Worm (Caenorhabditis elegans) whole organism, L4 larva: Measurements from ENCODE around the gene C36C5.12.
A peak's percentile ranks its signal among the peaks of the same experiment; 100 is the strongest.

Source experiments
- D1046.2 ChIP-seq: fragments of 200-800 bp; sonication (Bioruptor generic); IDR thresholded peaks from 2 replicates; pipeline ENCODE4 v1.3.6; 2022; ENCODE audit warnings: missing genetic modification characterization, missing compliant biosample characterization
- F10B5.3 ChIP-seq: sonication (generic microtip); optimal IDR thresholded peaks from 2 replicates; lab custom pipeline; 2016; ENCODE audit warnings: mild to moderate bottlenecking, missing genetic modification characterization, missing compliant biosample characterization
- F37D6.2 ChIP-seq: sonication (generic microtip); optimal IDR thresholded peaks from 2 replicates; lab custom pipeline; 2016; ENCODE audit warnings: mild to moderate bottlenecking, missing genetic modification characterization, missing compliant biosample characterization
- F49E8.2 ChIP-seq: sonication (generic microtip); optimal IDR thresholded peaks from 2 replicates; lab custom pipeline; 2016; ENCODE audit warnings: missing compliant biosample characterization, mild to moderate bottlenecking, missing genetic modification characterization, borderline replicate concordance
- T26A8.4 ChIP-seq: fragments of 200-800 bp; sonication (Bioruptor generic); IDR thresholded peaks from 2 replicates; pipeline ENCODE4 v1.3.6; 2022; ENCODE audit warnings: missing genetic modification characterization, missing compliant biosample characterization
- Y105C5A.15 ChIP-seq: fragments of 200-800 bp; sonication (Bioruptor generic); IDR thresholded peaks from 2 replicates; pipeline ENCODE4 v1.3.6; 2022; ENCODE audit warnings: missing genetic modification characterization, missing compliant biosample characterization
- Y5F2A.4 ChIP-seq: fragments of 200-800 bp; sonication (Bioruptor generic); optimal IDR thresholded peaks from 2 replicates; lab custom pipeline; 2018; ENCODE audit warnings: mild to moderate bottlenecking, missing genetic modification characterization, missing compliant biosample characterization
- Y75B8A.6 ChIP-seq: fragments of 200-800 bp; sonication (Bioruptor generic); IDR thresholded peaks from 2 replicates; pipeline ENCODE4 v1.3.6; 2022; ENCODE audit warnings: missing genetic modification reagents, missing genetic modification characterization, missing compliant biosample characterization
- ZK546.5 ChIP-seq, 2 experiments: sonication (generic microtip); optimal IDR thresholded peaks; 2 replicates each; lab custom pipeline; 2017; ENCODE audit warnings: missing biosample characterization in 2 of 2, missing genetic modification characterization in 2 of 2
- aha-1 ChIP-seq: fragments of 150-350 bp; peaks from one replicate; lab custom pipeline; 2014; ENCODE audit warnings: missing biosample characterization, missing genetic modification characterization
- aly-2 ChIP-seq: sonication (generic microtip); optimal IDR thresholded peaks from 2 replicates; lab custom pipeline; 2018; ENCODE audit warnings: missing biosample characterization, missing genetic modification characterization
- arid-1 ChIP-seq: fragments of 200-800 bp; sonication (Bioruptor generic); conservative IDR thresholded peaks from 2 replicates; pipeline ENCODE4 v1.3.6; 2022; ENCODE audit warnings: missing genetic modification reagents, missing genetic modification characterization, missing compliant biosample characterization
- ceh-44 ChIP-seq: fragments of 200-800 bp; sonication (Bioruptor generic); IDR thresholded peaks from 2 replicates; pipeline ENCODE4 v1.3.6; 2022; ENCODE audit warnings: missing genetic modification reagents, missing genetic modification characterization, missing compliant biosample characterization
- ceh-82 ChIP-seq: sonication (generic microtip); optimal IDR thresholded peaks from 2 replicates; lab custom pipeline; 2017; ENCODE audit warnings: missing biosample characterization, missing genetic modification characterization
- ces-1 ChIP-seq: fragments of 150-350 bp; sonication (generic microtip); optimal IDR thresholded peaks from 4 replicates; lab custom pipeline; 2014; ENCODE audit warnings: missing biosample characterization, missing genetic modification reagents, missing genetic modification characterization
- ctbp-1 ChIP-seq: fragments of 200-800 bp; sonication (Bioruptor generic); IDR thresholded peaks from 2 replicates; pipeline ENCODE4 v1.3.6; 2022; ENCODE audit warnings: missing genetic modification reagents, missing genetic modification characterization, missing compliant biosample characterization
- daf-12 ChIP-seq: fragments of 150-350 bp; optimal IDR thresholded peaks from 2 replicates; lab custom pipeline; 2014; ENCODE audit warnings: missing biosample characterization, missing genetic modification reagents, missing genetic modification characterization
- daf-16 ChIP-seq, 3 experiments: sonication (generic microtip); optimal IDR thresholded peaks; 2 replicates each; lab custom pipeline; 2016 to 2017; ENCODE audit warnings: missing genetic modification characterization in 3 of 3, missing genetic modification reagents in 3 of 3, mild to moderate bottlenecking in 2 of 3, missing compliant biosample characterization in 2 of 3, missing biosample characterization in 1 of 3, moderate library complexity in 1 of 3
- daf-19 ChIP-seq: fragments of 200-800 bp; sonication (Bioruptor generic); conservative IDR thresholded peaks from 2 replicates; pipeline ENCODE4 v1.3.6; 2022; ENCODE audit warnings: missing genetic modification characterization, missing compliant biosample characterization
- dmd-9 ChIP-seq: fragments of 200-800 bp; sonication (Bioruptor generic); IDR thresholded peaks from 2 replicates; pipeline ENCODE4 v1.3.6; 2022; ENCODE audit warnings: missing genetic modification reagents, missing genetic modification characterization, missing compliant biosample characterization
- duxl-1 ChIP-seq: sonication (generic microtip); optimal IDR thresholded peaks from 2 replicates; lab custom pipeline; 2016; ENCODE audit warnings: mild to moderate bottlenecking, missing genetic modification characterization, moderate library complexity, missing compliant biosample characterization; ENCODE audit not compliant: poor library complexity
- egl-43 ChIP-seq: fragments of 200-800 bp; sonication (Bioruptor generic); IDR thresholded peaks from 2 replicates; pipeline ENCODE4 v1.3.6; 2022; ENCODE audit warnings: missing genetic modification reagents, missing genetic modification characterization, missing compliant biosample characterization
- fkh-10 ChIP-seq: fragments of 150-350 bp; optimal IDR thresholded peaks from 2 replicates; lab custom pipeline; 2014; ENCODE audit warnings: missing biosample characterization, missing genetic modification reagents, missing genetic modification characterization
- gei-8 ChIP-seq: fragments of 200-800 bp; sonication (Bioruptor generic); optimal IDR thresholded peaks from 2 replicates; lab custom pipeline; 2018; ENCODE audit warnings: mild to moderate bottlenecking, missing genetic modification characterization, missing compliant biosample characterization
- hlh-11 ChIP-seq: fragments of 200-800 bp; sonication (Bioruptor generic); optimal IDR thresholded peaks from 2 replicates; lab custom pipeline; 2018; ENCODE audit warnings: mild to moderate bottlenecking, missing genetic modification characterization, missing compliant biosample characterization
- hlh-30 ChIP-seq: sonication (generic microtip); optimal IDR thresholded peaks from 2 replicates; lab custom pipeline; 2017; ENCODE audit warnings: antibody characterized with exemption, mild to moderate bottlenecking, missing genetic modification characterization, missing compliant biosample characterization; ENCODE audit not compliant: insufficient read depth
- jun-1 ChIP-seq: fragments of 150-350 bp; optimal IDR thresholded peaks from 2 replicates; lab custom pipeline; 2014; ENCODE audit warnings: missing biosample characterization, missing genetic modification reagents, missing genetic modification characterization
- lin-13 ChIP-seq: fragments of 150-350 bp; optimal IDR thresholded peaks from 2 replicates; lab custom pipeline; 2014; ENCODE audit warnings: missing biosample characterization, missing genetic modification reagents, missing genetic modification characterization
- lin-39 ChIP-seq: fragments of 150-350 bp; optimal IDR thresholded peaks from 2 replicates; lab custom pipeline; 2014; ENCODE audit warnings: missing biosample characterization, missing genetic modification reagents, missing genetic modification characterization
- lir-3 ChIP-seq: sonication (generic microtip); optimal IDR thresholded peaks from 2 replicates; lab custom pipeline; 2016; ENCODE audit warnings: mild to moderate bottlenecking, missing genetic modification characterization, missing compliant biosample characterization
- madf-5 ChIP-seq, 2 experiments: fragments of 200-800 bp; sonication (Bioruptor generic); IDR thresholded peaks; 2 replicates each; pipeline ENCODE4 v1.3.6; 2022; ENCODE audit warnings: missing compliant biosample characterization in 2 of 2, missing genetic modification characterization in 2 of 2
- madf-9 ChIP-seq: fragments of 200-800 bp; sonication (Bioruptor generic); conservative IDR thresholded peaks from 2 replicates; pipeline ENCODE4 v1.3.6; 2022; ENCODE audit warnings: missing genetic modification reagents, missing genetic modification characterization, missing compliant biosample characterization
- mdl-1 ChIP-seq, 2 experiments: fragments of 150-350 bp in 1 of 2; sonication (generic microtip) in 1 of 2; optimal IDR thresholded peaks; 2 replicates each; lab custom pipeline; 2014 to 2017; ENCODE audit warnings: missing biosample characterization in 2 of 2, missing genetic modification characterization in 2 of 2
- mxl-3 ChIP-seq: fragments of 200-800 bp; sonication (Bioruptor generic); optimal IDR thresholded peaks from 2 replicates; lab custom pipeline; 2018; ENCODE audit warnings: mild to moderate bottlenecking, missing genetic modification characterization, missing compliant biosample characterization
- nhr-28 ChIP-seq: fragments of 150-350 bp; optimal IDR thresholded peaks from 2 replicates; lab custom pipeline; 2014; ENCODE audit warnings: missing biosample characterization, missing genetic modification characterization
- nhr-41 ChIP-seq: fragments of 200-800 bp; sonication (Bioruptor generic); IDR thresholded peaks from 2 replicates; pipeline ENCODE4 v1.3.6; 2022; ENCODE audit warnings: missing genetic modification reagents, missing genetic modification characterization, missing compliant biosample characterization
- nhr-48 ChIP-seq: sonication (generic microtip); optimal IDR thresholded peaks from 2 replicates; lab custom pipeline; 2016; ENCODE audit warnings: mild to moderate bottlenecking, missing genetic modification characterization, missing compliant biosample characterization
- nhr-76 ChIP-seq: fragments of 150-350 bp; optimal IDR thresholded peaks from 2 replicates; lab custom pipeline; 2014; ENCODE audit warnings: missing biosample characterization, missing genetic modification characterization
- pha-4 ChIP-seq, 2 experiments: fragments of 150-350 bp in 1 of 2; fragments of 200-800 bp in 1 of 2; sonication (Bioruptor generic) in 1 of 2; IDR thresholded peaks in 1 of 2; optimal IDR thresholded peaks in 1 of 2; 2 replicates each; pipeline versions ENCODE4 v1.3.6 to Lab custom; 2014 to 2022; ENCODE audit warnings: missing genetic modification characterization in 2 of 2, missing genetic modification reagents in 2 of 2, missing biosample characterization in 1 of 2, missing compliant biosample characterization in 1 of 2
- pqm-1 ChIP-seq: sonication (generic microtip); optimal IDR thresholded peaks from 2 replicates; lab custom pipeline; 2017; ENCODE audit warnings: missing biosample characterization, missing genetic modification characterization
- saeg-2 ChIP-seq: fragments of 200-800 bp; sonication (Bioruptor generic); IDR thresholded peaks from 2 replicates; pipeline ENCODE4 v1.3.6; 2022; ENCODE audit warnings: missing genetic modification reagents, missing genetic modification characterization, missing compliant biosample characterization
- sdz-12 ChIP-seq: fragments of 200-800 bp; sonication (Bioruptor generic); optimal IDR thresholded peaks from 2 replicates; lab custom pipeline; 2018; ENCODE audit warnings: mild to moderate bottlenecking, missing genetic modification characterization, missing compliant biosample characterization
- set-16 ChIP-seq: fragments of 200-800 bp; sonication (Bioruptor generic); IDR thresholded peaks from 2 replicates; pipeline ENCODE4 v1.3.6; 2022; ENCODE audit warnings: missing genetic modification reagents, missing genetic modification characterization, missing compliant biosample characterization
- skn-1 ChIP-seq: fragments of 150-350 bp; optimal IDR thresholded peaks from 2 replicates; lab custom pipeline; 2014; ENCODE audit warnings: missing biosample characterization, missing genetic modification characterization
- snpc-1.2 ChIP-seq: fragments of 200-800 bp; sonication (Bioruptor generic); IDR thresholded peaks from 2 replicates; pipeline ENCODE4 v1.3.6; 2022; ENCODE audit warnings: missing genetic modification reagents, missing genetic modification characterization, missing compliant biosample characterization
- snpc-4 ChIP-seq: fragments of 150-350 bp; optimal IDR thresholded peaks from 2 replicates; lab custom pipeline; 2014; ENCODE audit warnings: missing biosample characterization, missing genetic modification characterization
- spr-3 ChIP-seq: fragments of 200-800 bp; sonication (Bioruptor generic); optimal IDR thresholded peaks from 2 replicates; lab custom pipeline; 2018; ENCODE audit warnings: mild to moderate bottlenecking, missing genetic modification characterization, missing compliant biosample characterization
- tra-1 ChIP-seq: fragments of 200-800 bp; sonication (Bioruptor generic); IDR thresholded peaks from 2 replicates; pipeline ENCODE4 v1.3.6; 2022; ENCODE audit warnings: missing genetic modification reagents, missing genetic modification characterization, missing compliant biosample characterization
- zfp-2 ChIP-seq: sonication (generic microtip); optimal IDR thresholded peaks from 2 replicates; lab custom pipeline; 2016; ENCODE audit warnings: mild to moderate bottlenecking, missing genetic modification characterization, missing compliant biosample characterization
- zip-11 ChIP-seq: fragments of 200-800 bp; sonication (Bioruptor generic); IDR thresholded peaks from 2 replicates; pipeline ENCODE4 v1.3.6; 2022; ENCODE audit warnings: missing genetic modification characterization, missing compliant biosample characterization
- ztf-7 ChIP-seq: fragments of 150-350 bp; optimal IDR thresholded peaks from 2 replicates; lab custom pipeline; 2014; ENCODE audit warnings: missing biosample characterization, missing genetic modification characterization

Gene C36C5.12

DNA sequence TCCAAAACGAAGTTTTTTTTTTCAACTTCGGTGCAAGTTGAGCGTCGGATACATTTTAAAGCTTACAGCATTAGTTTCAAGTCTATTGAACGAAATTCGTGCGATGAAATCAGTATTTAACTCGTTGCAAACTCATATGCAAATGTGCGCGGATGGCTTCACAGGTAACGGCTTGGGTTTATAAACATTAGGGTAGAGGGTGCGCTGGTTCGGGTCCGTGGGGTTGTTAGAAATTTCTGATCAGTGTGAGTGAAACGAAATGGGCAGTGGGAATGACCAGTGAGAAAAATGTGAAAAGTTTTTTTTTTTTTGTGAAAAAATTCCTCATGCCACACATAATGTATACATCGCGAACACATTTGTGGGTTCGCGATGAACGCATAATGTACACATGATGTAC is 4.0 kb upstream of the C36C5.12 start (continued):
- TF ChIP-seq mxl-3 (no peak), egl-43 (GFP tag; lab: Robert Waterston, UW) (peak; percentile 80), daf-12 (tag; lab: Kevin White, UChicago) (no peak), nhr-76 (no peak), pha-4 (GFP tag; IDR thresholded peaks at IDR 0.05; lab: Robert Waterston, UW) (no peak), pha-4 (tag; optimal IDR thresholded peaks at IDR 0.05; lab: Kevin White, UChicago) (no peak), duxl-1 (tag; lab: Kevin White, UChicago) (no peak), mdl-1 (tag; optimal IDR thresholded peaks at IDR 0.05; lab: Kevin White, UChicago) (no peak), ZK546.5 (tag; optimal IDR thresholded peaks at IDR 0.05; lab: Kevin White, UChicago) (no peak), jun-1 (no peak), ceh-82 (no peak), set-16 (GFP tag; lab: Robert Waterston, UW) (no peak), snpc-1.2 (GFP tag; lab: Robert Waterston, UW) (peak; percentile 86), zip-11 (no peak), dmd-9 (0 out of 2 replicates have a peak, but pooled peaks have one; percentile 23), arid-1 (GFP tag; lab: Robert Waterston, UW) (peak; percentile 51; the same call in 1 of the 2 replicates), pqm-1 (tag; lab: Kevin White, UChicago) (no peak), ceh-44 (0 out of 2 replicates have a peak, but pooled peaks have one; percentile 16), D1046.2 (GFP tag; lab: Robert Waterston, UW) (peak; percentile 58; the same call in 1 of the 2 replicates), tra-1 (GFP tag; lab: Robert Waterston, UW) (0 out of 2 replicates have a peak, but pooled peaks have one; percentile 52), spr-3 (GFP tag; lab: Kevin White, UChicago) (no peak), aly-2 (tag; lab: Kevin White, UChicago) (no peak), aha-1 (tag; lab: Kevin White, UChicago) (no peak), madf-5 (GFP tag; IDR thresholded peaks at IDR 0.05; lab: Robert Waterston, UW) (peak in 1 of 2 experiments; percentile 31; a peak in 1 of 4 replicates), sdz-12 (no peak), daf-16 (GFP tag; optimal IDR thresholded peaks at IDR 0.05; lab: Kevin White, UChicago) (no peak), daf-16 (tag; optimal IDR thresholded peaks at IDR 0.05; lab: Kevin White, UChicago) (no peak), saeg-2 (GFP tag; lab: Robert Waterston, UW) (no peak), ctbp-1 (GFP tag; lab: Robert Waterston, UW) (peak; percentile 47; the same call in 1 of the 2 replicates), F49E8.2 (tag; lab: Kevin White, UChicago) (peak; percentile 66), ces-1 (no peak), nhr-28 (tag; lab: Kevin White, UChicago) (no peak), nhr-41 (GFP tag; lab: Robert Waterston, UW) (no peak), zfp-2 (no peak), F10B5.3 (tag; lab: Kevin White, UChicago) (no peak), gei-8 (GFP tag; lab: Kevin White, UChicago) (no peak), Y5F2A.4 (GFP tag; lab: Kevin White, UChicago) (no peak), hlh-11 (tag; lab: Kevin White, UChicago) (no peak), lir-3 (no peak), Y75B8A.6 (0 out of 2 replicates have a peak, but pooled peaks have one; percentile 14), snpc-4 (no peak), skn-1 (tag; lab: Kevin White, UChicago) (no peak), T26A8.4 (GFP tag; lab: Robert Waterston, UW) (no peak), Y105C5A.15 (GFP tag; lab: Robert Waterston, UW) (no peak), hlh-30 (tag; lab: Kevin White, UChicago) (no peak), daf-19 (GFP tag; lab: Robert Waterston, UW) (no peak), madf-9 (GFP tag; lab: Robert Waterston, UW) (no peak), fkh-10 (GFP tag; lab: Kevin White, UChicago) (no peak), F37D6.2 (tag; lab: Kevin White, UChicago) (no peak), lin-13 (GFP tag; lab: Kevin White, UChicago) (no peak), lin-39 (tag; lab: Kevin White, UChicago) (no peak), nhr-48 (no peak), ztf-7 (tag; lab: Kevin White, UChicago) (no peak)
